Worm (Caenorhabditis elegans) whole organism, mixed stage, embryonic: ENCODE measurements around the gene coa-4.

Experiments used
- M03D4.4 ChIP-seq: sonication (generic microtip); optimal IDR thresholded peaks from 2 replicates; lab custom pipeline; 2017; ENCODE audit warnings: mild to moderate bottlenecking, missing genetic modification characterization, missing compliant biosample characterization
- bed-3 ChIP-seq: fragments of 200-800 bp; sonication (Bioruptor generic); optimal IDR thresholded peaks from 3 replicates; lab custom pipeline; 2018; ENCODE audit warnings: mild to moderate bottlenecking, missing genetic modification characterization, moderate library complexity, missing compliant biosample characterization
- ceh-39 ChIP-seq: fragments of 150-350 bp; optimal IDR thresholded peaks from 2 replicates; lab custom pipeline; 2014; ENCODE audit warnings: missing biosample characterization, missing genetic modification characterization
- ceh-83 ChIP-seq: fragments of 200-800 bp; sonication (Bioruptor generic); optimal IDR thresholded peaks from 2 replicates; lab custom pipeline; 2018; ENCODE audit warnings: mild to moderate bottlenecking, missing genetic modification characterization, missing compliant biosample characterization
- cnd-1 ChIP-seq: fragments of 200-800 bp; sonication (Bioruptor generic); optimal IDR thresholded peaks from 2 replicates; lab custom pipeline; 2018; ENCODE audit warnings: mild to moderate bottlenecking, missing genetic modification characterization, missing compliant biosample characterization
- drap-1 ChIP-seq: fragments of 200-800 bp; sonication (Bioruptor generic); optimal IDR thresholded peaks from 3 replicates; lab custom pipeline; 2018; ENCODE audit warnings: mild to moderate bottlenecking, missing genetic modification characterization, missing compliant biosample characterization
- elt-1 ChIP-seq: sonication (generic microtip); optimal IDR thresholded peaks from 2 replicates; lab custom pipeline; 2017; ENCODE audit warnings: missing genetic modification characterization, mild to moderate bottlenecking, missing compliant biosample characterization, antibody characterized with exemption, moderate library complexity, borderline replicate concordance; ENCODE audit not compliant: insufficient read depth
- elt-3 ChIP-seq: fragments of 150-350 bp; optimal IDR thresholded peaks from 2 replicates; lab custom pipeline; 2014; ENCODE audit warnings: missing biosample characterization, missing genetic modification characterization
- flh-1 ChIP-seq: fragments of 200-800 bp; sonication (Bioruptor generic); optimal IDR thresholded peaks from 2 replicates; lab custom pipeline; 2018; ENCODE audit warnings: mild to moderate bottlenecking, missing genetic modification characterization, moderate library complexity, missing compliant biosample characterization
- hlh-1 ChIP-seq: fragments of 150-350 bp; optimal IDR thresholded peaks from 2 replicates; lab custom pipeline; 2014; ENCODE audit warnings: missing biosample characterization, missing genetic modification reagents, missing genetic modification characterization
- lin-32 ChIP-seq: fragments of 200-800 bp; sonication (Bioruptor generic); optimal IDR thresholded peaks from 2 replicates; lab custom pipeline; 2018; ENCODE audit warnings: mild to moderate bottlenecking, missing genetic modification characterization, missing compliant biosample characterization
- lsy-2 ChIP-seq: fragments of 150-350 bp; optimal IDR thresholded peaks from 2 replicates; lab custom pipeline; 2014; ENCODE audit warnings: missing biosample characterization, missing genetic modification characterization
- mab-5 ChIP-seq: fragments of 150-350 bp; optimal IDR thresholded peaks from 2 replicates; lab custom pipeline; 2014; ENCODE audit warnings: missing biosample characterization, missing genetic modification characterization
- mep-1 ChIP-seq: fragments of 150-350 bp; optimal IDR thresholded peaks from 2 replicates; lab custom pipeline; 2017; ENCODE audit warnings: missing biosample characterization, missing genetic modification reagents, missing genetic modification characterization, inconsistent platforms
- nhr-12 ChIP-seq: fragments of 150-350 bp; optimal IDR thresholded peaks from 2 replicates; lab custom pipeline; 2014; ENCODE audit warnings: missing biosample characterization, missing genetic modification characterization
- nhr-2 ChIP-seq: fragments of 150-350 bp; optimal IDR thresholded peaks from 2 replicates; lab custom pipeline; 2014; ENCODE audit warnings: missing biosample characterization, missing genetic modification characterization
- nhr-237 ChIP-seq: fragments of 150-350 bp; optimal IDR thresholded peaks from 2 replicates; lab custom pipeline; 2014; ENCODE audit warnings: missing biosample characterization, missing genetic modification characterization
- nhr-28 ChIP-seq: fragments of 150-350 bp; optimal IDR thresholded peaks from 2 replicates; lab custom pipeline; 2014; ENCODE audit warnings: missing biosample characterization, missing genetic modification characterization
- pha-4 ChIP-seq: fragments of 150-350 bp; optimal IDR thresholded peaks from 2 replicates; lab custom pipeline; 2018; ENCODE audit warnings: missing biosample characterization, missing genetic modification reagents, missing genetic modification characterization
- sem-2 ChIP-seq: fragments of 200-800 bp; sonication (Bioruptor generic); optimal IDR thresholded peaks from 2 replicates; lab custom pipeline; 2018; ENCODE audit warnings: mild to moderate bottlenecking, missing genetic modification characterization, missing compliant biosample characterization
- snpc-4 ChIP-seq: fragments of 150-350 bp; optimal IDR thresholded peaks from 2 replicates; lab custom pipeline; 2014; ENCODE audit warnings: missing biosample characterization, missing genetic modification characterization
- sptf-1 ChIP-seq: sonication (generic microtip); optimal IDR thresholded peaks from 2 replicates; lab custom pipeline; 2017; ENCODE audit warnings: mild to moderate bottlenecking, missing genetic modification characterization, moderate library complexity, missing compliant biosample characterization
- tbx-8 ChIP-seq: fragments of 200-800 bp; sonication (Bioruptor generic); optimal IDR thresholded peaks from 2 replicates; lab custom pipeline; 2018; ENCODE audit warnings: mild to moderate bottlenecking, missing genetic modification characterization, moderate library complexity, missing compliant biosample characterization
- unc-120 ChIP-seq: sonication (generic microtip); optimal IDR thresholded peaks from 2 replicates; lab custom pipeline; 2017; ENCODE audit warnings: missing genetic modification characterization, missing compliant biosample characterization; ENCODE audit not compliant: poor library complexity, severe bottlenecking
- unc-39 ChIP-seq: fragments of 150-350 bp; optimal IDR thresholded peaks from 2 replicates; lab custom pipeline; 2014; ENCODE audit warnings: missing biosample characterization, missing genetic modification characterization
- unc-62 ChIP-seq: fragments of 150-350 bp; optimal IDR thresholded peaks from 2 replicates; lab custom pipeline; 2014; ENCODE audit warnings: missing biosample characterization, missing genetic modification reagents, missing genetic modification characterization
- zip-8 ChIP-seq: fragments of 150-350 bp; optimal IDR thresholded peaks from 2 replicates; lab custom pipeline; 2014; ENCODE audit warnings: missing biosample characterization, missing genetic modification characterization
- ztf-11 ChIP-seq: fragments of 150-350 bp; optimal IDR thresholded peaks from 2 replicates; lab custom pipeline; 2014; ENCODE audit warnings: missing biosample characterization, missing genetic modification characterization

coa-4 gene

DNA sequence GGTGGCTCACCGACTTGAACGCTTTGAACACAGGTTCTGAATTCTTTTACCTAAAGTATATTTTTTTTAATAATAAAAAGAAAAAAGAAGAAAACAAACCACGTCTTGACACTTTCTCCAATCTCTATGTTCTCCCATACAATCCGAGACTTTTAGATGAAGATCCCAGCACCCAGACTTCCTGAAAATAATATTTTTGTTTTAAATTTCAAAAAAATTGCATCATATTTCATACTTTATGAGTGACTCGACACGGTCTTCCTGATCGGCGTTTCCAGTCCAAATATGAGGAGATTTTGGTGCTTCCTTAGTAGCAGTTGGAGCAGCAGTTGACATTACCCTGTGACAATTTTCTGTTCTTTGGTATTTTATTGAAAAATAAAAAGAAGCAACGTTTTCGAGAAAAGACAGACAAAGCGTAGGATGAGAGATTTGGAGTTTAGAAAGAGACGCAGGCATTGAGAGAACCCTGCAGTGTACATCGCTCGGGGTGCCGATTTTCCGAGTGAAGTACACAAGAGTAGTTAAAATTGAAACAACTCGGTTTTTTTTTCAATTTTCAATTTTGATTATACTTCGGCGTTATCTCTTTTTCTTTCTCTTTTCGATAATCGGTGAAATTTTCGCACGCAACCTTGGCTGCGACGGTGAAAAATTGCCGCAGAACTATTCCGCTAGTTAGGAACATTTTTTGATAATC lies at the start of gene coa-4, which contains the start of gene T20D3.14:
TSS of gene coa-4 (minus strand) at position 51 of the 700 bp plus-strand sequence.
TSS of gene T20D3.14 (minus strand) at position 358 of the 700 bp plus-strand sequence.
- TF ChIP-seq nhr-28 (no peak), mab-5 (tag; lab: Kevin White, UChicago) (no peak), nhr-237 (tag; lab: Kevin White, UChicago) (no peak), hlh-1 (tag; lab: Kevin White, UChicago) (no peak), elt-3 (tag; lab: Kevin White, UChicago) (no peak), M03D4.4 (tag; lab: Kevin White, UChicago) (no peak), mep-1 (tag; lab: Kevin White, UChicago) (no peak), ceh-83 (GFP tag; lab: Kevin White, UChicago) (no peak), ceh-39 (no peak), elt-1 (tag; lab: Kevin White, UChicago) (no peak), pha-4 (tag; lab: Kevin White, UChicago) (no peak), cnd-1 (tag; lab: Kevin White, UChicago) (no peak), sptf-1 (tag; lab: Kevin White, UChicago) (no peak), unc-39 (tag; lab: Kevin White, UChicago) (no peak), sem-2 (GFP tag; lab: Kevin White, UChicago) (no peak), snpc-4 (tag; lab: Kevin White, UChicago) (no peak)

DNA sequence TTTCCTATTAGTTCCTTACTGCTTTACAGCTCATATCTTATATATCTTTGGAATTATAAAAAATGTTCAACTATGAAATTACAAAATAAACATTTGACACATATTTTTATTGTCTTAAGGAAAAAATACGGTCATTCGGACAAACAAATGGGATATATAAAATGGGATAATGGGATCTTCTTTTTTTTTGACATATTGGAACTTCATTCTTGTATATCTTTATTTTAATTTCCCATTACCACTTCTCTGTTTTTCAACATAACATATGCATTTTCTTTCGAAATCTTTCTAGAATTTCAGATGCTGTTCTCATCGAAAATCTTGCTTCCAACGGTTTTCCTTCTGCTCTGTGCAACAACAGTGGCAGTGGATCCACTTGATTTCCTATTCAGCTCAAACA lies 49.4 kb upstream of the coa-4 start, which contains the start of gene C10C5.7:
TSS of gene C10C5.7 (plus strand) at position 301 of the 400 bp plus-strand sequence.
- no peak for TF ChIP-seq tbx-8
- TF ChIP-seq sem-2 (GFP tag; lab: Kevin White, UChicago), result no peak
- TF ChIP-seq ceh-39, result no peak
- no peak for TF ChIP-seq unc-120 (tag; lab: Kevin White, UChicago)
- no peak for TF ChIP-seq nhr-237 (tag; lab: Kevin White, UChicago)
- TF ChIP-seq drap-1 (GFP tag; lab: Kevin White, UChicago), result no peak
- TF ChIP-seq lin-32 (GFP tag; lab: Kevin White, UChicago), result no peak
- TF ChIP-seq snpc-4 (tag; lab: Kevin White, UChicago), result no peak
- TF ChIP-seq unc-62 (GFP tag; lab: Kevin White, UChicago), result no peak
- no peak for TF ChIP-seq bed-3 (GFP tag; lab: Kevin White, UChicago)
- TF ChIP-seq zip-8 (tag; lab: Kevin White, UChicago), result no peak
- TF ChIP-seq mep-1 (tag; lab: Kevin White, UChicago), result no peak
- no peak for TF ChIP-seq pha-4 (tag; lab: Kevin White, UChicago)

DNA sequence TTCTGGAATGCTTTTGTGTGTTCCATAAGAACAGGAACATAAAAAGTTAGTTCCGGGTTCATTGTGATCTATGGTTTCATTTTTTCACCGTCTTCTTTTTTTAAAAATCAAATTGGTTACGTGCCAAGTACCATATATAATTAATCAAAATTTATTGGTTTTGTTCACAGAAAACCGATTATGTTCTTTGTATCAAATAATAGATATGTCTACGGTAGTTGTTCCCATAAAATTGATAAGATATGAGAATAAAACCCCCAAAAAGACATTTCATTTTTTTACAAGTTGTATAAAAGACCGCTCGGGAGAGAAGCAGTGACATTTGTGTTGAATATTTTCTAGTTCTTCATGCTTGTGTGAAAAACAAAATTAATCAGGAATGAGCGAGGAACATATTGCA lies 45.7 kb upstream of the coa-4 start, which contains the start of gene C10C5.5:
TSS of gene C10C5.5 (plus strand) at position 301 of the 400 bp plus-strand sequence.
- TF ChIP-seq ceh-39 (no peak), ztf-11 (tag; lab: Kevin White, UChicago) (no peak), ceh-83 (GFP tag; lab: Kevin White, UChicago) (no peak), unc-120 (tag; lab: Kevin White, UChicago) (no peak), mep-1 (tag; lab: Kevin White, UChicago) (no peak), lsy-2 (tag; lab: Kevin White, UChicago) (no peak), elt-3 (tag; lab: Kevin White, UChicago) (no peak), sem-2 (GFP tag; lab: Kevin White, UChicago) (no peak), nhr-237 (tag; lab: Kevin White, UChicago) (no peak), nhr-2 (tag; lab: Kevin White, UChicago) (no peak), drap-1 (GFP tag; lab: Kevin White, UChicago) (no peak), flh-1 (GFP tag; lab: Kevin White, UChicago) (no peak), snpc-4 (tag; lab: Kevin White, UChicago) (no peak)

DNA sequence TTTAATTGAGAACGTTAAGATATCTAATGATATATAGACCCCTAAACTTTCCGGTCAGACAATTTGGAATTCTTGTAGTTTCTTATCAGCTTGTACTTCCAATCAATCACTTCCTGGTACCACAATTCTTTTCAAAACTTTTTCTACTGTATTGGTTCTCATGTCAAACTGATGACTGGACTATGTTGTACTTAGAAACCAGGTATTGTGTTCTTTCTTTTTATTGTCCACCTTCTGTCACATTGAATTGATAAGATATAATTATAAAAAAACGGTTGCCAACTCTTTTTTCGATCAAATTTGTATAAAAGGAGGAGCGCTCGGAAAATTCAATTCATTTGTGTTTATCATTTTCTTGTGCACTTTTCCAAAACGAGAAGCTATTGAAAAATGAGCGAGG lies 42.9 kb upstream of the coa-4 start, which contains the start of gene C10C5.4:
TSS of gene C10C5.4 (plus strand) at position 281 of the 400 bp plus-strand sequence.
- no peak for TF ChIP-seq ceh-39
- no peak for TF ChIP-seq flh-1 (GFP tag; lab: Kevin White, UChicago)
- TF ChIP-seq cnd-1 (tag; lab: Kevin White, UChicago), result no peak
- TF ChIP-seq elt-3 (tag; lab: Kevin White, UChicago), result no peak
- TF ChIP-seq drap-1 (GFP tag; lab: Kevin White, UChicago), result no peak
- no peak for TF ChIP-seq M03D4.4 (tag; lab: Kevin White, UChicago)
- TF ChIP-seq nhr-12 (tag; lab: Kevin White, UChicago), result no peak
- TF ChIP-seq elt-1 (tag; lab: Kevin White, UChicago), result no peak
